Worm (Caenorhabditis elegans) whole organism, mixed stage, embryonic: ENCODE data around the gene rsp-2.

ENCODE experiments used
- elt-1 ChIP-seq: sonication (generic microtip); optimal IDR thresholded peaks from 2 replicates; lab custom pipeline; 2017; ENCODE audit warnings: missing genetic modification characterization, mild to moderate bottlenecking, missing compliant biosample characterization, antibody characterized with exemption, moderate library complexity, borderline replicate concordance; ENCODE audit not compliant: insufficient read depth
- elt-3 ChIP-seq: fragments of 150-350 bp; optimal IDR thresholded peaks from 2 replicates; lab custom pipeline; 2014; ENCODE audit warnings: missing biosample characterization, missing genetic modification characterization
- nhr-237 ChIP-seq: fragments of 150-350 bp; optimal IDR thresholded peaks from 2 replicates; lab custom pipeline; 2014; ENCODE audit warnings: missing biosample characterization, missing genetic modification characterization
- pha-4 ChIP-seq: fragments of 150-350 bp; optimal IDR thresholded peaks from 2 replicates; lab custom pipeline; 2018; ENCODE audit warnings: missing biosample characterization, missing genetic modification reagents, missing genetic modification characterization
- unc-39 ChIP-seq: fragments of 150-350 bp; optimal IDR thresholded peaks from 2 replicates; lab custom pipeline; 2014; ENCODE audit warnings: missing biosample characterization, missing genetic modification characterization
- zip-8 ChIP-seq: fragments of 150-350 bp; optimal IDR thresholded peaks from 2 replicates; lab custom pipeline; 2014; ENCODE audit warnings: missing biosample characterization, missing genetic modification characterization

DNA sequence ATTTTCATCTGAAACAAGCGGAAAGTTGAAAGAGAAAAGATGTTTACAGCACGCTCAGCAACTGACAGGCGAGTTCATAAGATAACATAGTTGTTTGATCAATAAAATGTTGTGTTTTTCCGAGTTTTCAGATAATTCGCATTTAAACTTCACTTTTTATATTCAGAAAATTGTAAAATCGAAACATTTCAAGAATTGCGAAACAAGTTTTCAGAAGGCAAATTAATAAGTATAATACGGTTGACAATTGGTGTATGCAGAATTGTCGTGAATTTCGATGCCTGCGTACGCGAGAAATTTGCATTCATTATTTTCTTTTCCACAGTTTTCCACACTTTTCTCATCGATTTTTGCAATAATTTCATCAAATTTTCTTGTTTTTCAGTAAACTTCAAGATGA is 42.6 kb upstream of the rsp-2 start, which contains the start of the genes ooc-3 and B0334.4:
- no peak for TF ChIP-seq pha-4 (tag; lab: Kevin White, UChicago)
- no peak for TF ChIP-seq elt-3 (tag; lab: Kevin White, UChicago)
- no peak for TF ChIP-seq zip-8 (tag; lab: Kevin White, UChicago)
- TF ChIP-seq unc-39 (tag; lab: Kevin White, UChicago): no peak
- no peak for TF ChIP-seq elt-1
- TF ChIP-seq nhr-237: no peak
